Fruit fly (Drosophila melanogaster) whole organism, wandering third instar larva: ENCODE results near the gene RhoGAP5A.

Source experiments
- Jra ChIP-seq: sonication (Bioruptor generic); optimal IDR thresholded peaks from 2 replicates; lab custom pipeline; 2016; ENCODE audit warnings: missing biosample characterization, missing genetic modification characterization
- Rel ChIP-seq, 2 experiments: fragments of 200-800 bp; sonication (Bioruptor generic) in 1 of 2; optimal IDR thresholded peaks; 2 replicates in 1 of 2; 3 replicates in 1 of 2; lab custom pipeline; 2016 to 2019; ENCODE audit warnings: mild to moderate bottlenecking in 2 of 2, missing biosample characterization in 2 of 2, missing genetic modification characterization in 2 of 2, moderate library complexity in 1 of 2
- jim ChIP-seq: fragments of 175-275, 200-325 bp; sonication (Bioruptor generic); optimal IDR thresholded peaks from 2 replicates; lab custom pipeline; 2016; ENCODE audit warnings: missing biosample characterization, mild to moderate bottlenecking, missing genetic modification characterization
- pan ChIP-seq: fragments of >200 bp; optimal IDR thresholded peaks from 2 replicates; lab custom pipeline; 2017
- psq ChIP-seq: fragments of 200-800 bp; sonication (Bioruptor generic); optimal IDR thresholded peaks from 3 replicates; lab custom pipeline; 2017; ENCODE audit warnings: missing biosample characterization, mild to moderate bottlenecking, missing genetic modification characterization, moderate library complexity
- usp ChIP-seq: fragments of >200 bp; optimal IDR thresholded peaks from 2 replicates; lab custom pipeline; 2017; ENCODE audit warnings: missing biosample characterization, missing genetic modification characterization

- TF ChIP-seq Rel (GFP tag; optimal IDR thresholded peaks at IDR 0.05; lab: Kevin White, UChicago): no peak
- no peak for TF ChIP-seq Rel (tag; optimal IDR thresholded peaks at IDR 0.05; lab: Kevin White, UChicago)
- no peak for TF ChIP-seq usp (GFP tag; lab: Kevin White, UChicago)
- no peak for TF ChIP-seq Jra
- no peak for TF ChIP-seq psq (GFP tag; lab: Kevin White, UChicago)
- TF ChIP-seq jim (GFP tag; lab: Kevin White, UChicago): no peak
- no peak for TF ChIP-seq pan
Observed at dm6 chrX:5589990-5590389, 28.6 kb downstream of the RhoGAP5A start.
